Fruit fly (Drosophila melanogaster) whole organism, embryonic: Measurements from ENCODE around the gene CG5966.

Experiments used
- ATbp ChIP-seq: fragments of 200-800 bp; sonication (Bioruptor generic); optimal IDR thresholded peaks from 2 replicates; lab custom pipeline; 2017; ENCODE audit warnings: missing biosample characterization, mild to moderate bottlenecking, missing genetic modification characterization, missing genetic modification reagents
- Atf6 ChIP-seq: fragments of 200-800 bp; sonication (Bioruptor generic); IDR thresholded peaks from 2 replicates; pipeline ENCODE4 v1.3.6; 2022; ENCODE audit warnings: missing biosample characterization, missing genetic modification characterization
- Bdp1 ChIP-seq: fragments of 200-800 bp; sonication (Bioruptor generic); optimal IDR thresholded peaks from 3 replicates; lab custom pipeline; 2016; ENCODE audit warnings: missing biosample characterization, missing genetic modification characterization
- Bgb ChIP-seq: fragments of 200-800 bp; sonication (Bioruptor generic); IDR thresholded peaks from 2 replicates; pipeline ENCODE4 v1.3.6; 2022; ENCODE audit warnings: missing biosample characterization, missing genetic modification characterization; ENCODE audit not compliant: partially characterized antibody
- Blimp-1 ChIP-seq: fragments of 200-800 bp; sonication (Bioruptor generic); optimal IDR thresholded peaks from 3 replicates; lab custom pipeline; 2018; ENCODE audit warnings: missing biosample characterization, missing genetic modification characterization, mild to moderate bottlenecking, moderate library complexity, missing genetic modification reagents
- CG10462 ChIP-seq: fragments of 200-800 bp; sonication (Bioruptor generic); optimal IDR thresholded peaks from 2 replicates; lab custom pipeline; 2016; ENCODE audit warnings: missing biosample characterization, missing genetic modification characterization
- CG10543 ChIP-seq: fragments of 200-800 bp; sonication (Bioruptor generic); optimal IDR thresholded peaks from 3 replicates; lab custom pipeline; 2017; ENCODE audit warnings: missing biosample characterization, mild to moderate bottlenecking, missing genetic modification characterization, moderate library complexity
- CG11560 ChIP-seq: fragments of 200-800 bp; sonication (Bioruptor generic); IDR thresholded peaks from 3 replicates; pipeline ENCODE4 v1.3.6; 2022; ENCODE audit warnings: missing biosample characterization, missing genetic modification characterization
- CG1603 ChIP-seq: fragments of 200-800 bp; sonication (Bioruptor generic); optimal IDR thresholded peaks from 2 replicates; lab custom pipeline; 2019; ENCODE audit warnings: missing biosample characterization, mild to moderate bottlenecking, missing genetic modification characterization, moderate library complexity
- CG17568 ChIP-seq: fragments of 200-800 bp; sonication (Bioruptor generic); optimal IDR thresholded peaks from 2 replicates; lab custom pipeline; 2018; ENCODE audit warnings: missing biosample characterization, mild to moderate bottlenecking, missing genetic modification characterization, moderate library complexity
- CG17612 ChIP-seq: fragments of 200-800 bp; sonication (Bioruptor generic); IDR thresholded peaks from 2 replicates; pipeline ENCODE4 v1.3.6; 2022; ENCODE audit warnings: missing biosample characterization, missing genetic modification characterization
- CG1792 ChIP-seq: fragments of 200-800 bp; sonication (Bioruptor generic); optimal IDR thresholded peaks from 2 replicates; lab custom pipeline; 2016; ENCODE audit warnings: missing biosample characterization, missing genetic modification characterization
- CG2129 ChIP-seq: fragments of 200-800 bp; sonication (Bioruptor generic); IDR thresholded peaks from 2 replicates; pipeline ENCODE4 v1.3.6; 2022; ENCODE audit warnings: missing biosample characterization, missing genetic modification characterization; ENCODE audit not compliant: partially characterized antibody
- CG30431 ChIP-seq: fragments of 200-800 bp; sonication (Bioruptor generic); optimal IDR thresholded peaks from 2 replicates; lab custom pipeline; 2017; ENCODE audit warnings: missing biosample characterization, missing genetic modification characterization
- CG3065 ChIP-seq: fragments of 200-800 bp; sonication (Bioruptor generic); optimal IDR thresholded peaks from 2 replicates; lab custom pipeline; 2016; ENCODE audit warnings: missing biosample characterization, missing genetic modification characterization
- CG32772 ChIP-seq: fragments of 200-800 bp; sonication (Bioruptor generic); IDR thresholded peaks from 2 replicates; pipeline ENCODE4 v1.3.6; 2022; ENCODE audit warnings: missing biosample characterization, missing genetic modification characterization
- CG3281 ChIP-seq: fragments of 200-800 bp; sonication (Bioruptor generic); optimal IDR thresholded peaks from 3 replicates; lab custom pipeline; 2017; ENCODE audit warnings: missing biosample characterization, mild to moderate bottlenecking, missing genetic modification characterization
- CG4360 ChIP-seq: fragments of 200-800 bp; sonication (Bioruptor generic); IDR thresholded peaks from 2 replicates; pipeline ENCODE4 v1.3.6; 2022; ENCODE audit warnings: missing biosample characterization, missing genetic modification characterization
- CG6654 ChIP-seq: fragments of 200-800 bp; sonication (Bioruptor generic); optimal IDR thresholded peaks from 2 replicates; lab custom pipeline; 2017; ENCODE audit warnings: missing biosample characterization, mild to moderate bottlenecking, missing genetic modification characterization
- CG7745 ChIP-seq: fragments of 200-800 bp; sonication (Bioruptor generic); optimal IDR thresholded peaks from 2 replicates; lab custom pipeline; 2018; ENCODE audit warnings: missing biosample characterization, mild to moderate bottlenecking, missing genetic modification characterization, moderate library complexity
- CG8089 ChIP-seq: fragments of 200-800 bp; sonication (Bioruptor generic); optimal IDR thresholded peaks from 3 replicates; lab custom pipeline; 2016; ENCODE audit warnings: missing biosample characterization, missing genetic modification characterization
- CG8290 ChIP-seq, 3 experiments: fragments of 200-800 bp; sonication (Bioruptor generic); optimal IDR thresholded peaks; 2 replicates each; lab custom pipeline; 2016 to 2019; ENCODE audit warnings: missing biosample characterization in 3 of 3, missing genetic modification characterization in 3 of 3, mild to moderate bottlenecking in 2 of 3, moderate library complexity in 1 of 3
- CG8359 ChIP-seq: fragments of 200-800 bp; sonication (Bioruptor generic); optimal IDR thresholded peaks from 2 replicates; lab custom pipeline; 2017; ENCODE audit warnings: missing biosample characterization, mild to moderate bottlenecking, missing genetic modification characterization, borderline replicate concordance
- CG9215 ChIP-seq: fragments of 200-800 bp; sonication (Bioruptor generic); IDR thresholded peaks from 2 replicates; pipeline ENCODE4 v1.3.6; 2022; ENCODE audit warnings: missing biosample characterization, missing genetic modification characterization
- CoRest ChIP-seq: fragments of 200-800 bp; sonication (Bioruptor generic); optimal IDR thresholded peaks from 3 replicates; lab custom pipeline; 2018; ENCODE audit warnings: missing biosample characterization, mild to moderate bottlenecking, missing genetic modification characterization, moderate library complexity
- D ChIP-seq, 2 experiments: fragments of 200-800 bp in 1 of 2; fragments of >200 bp in 1 of 2; sonication (Bioruptor generic) in 1 of 2; optimal IDR thresholded peaks; 2 replicates in 1 of 2; 3 replicates in 1 of 2; lab custom pipeline; 2017; ENCODE audit warnings: mild to moderate bottlenecking in 1 of 2, missing biosample characterization in 1 of 2, missing genetic modification characterization in 1 of 2, missing genetic modification reagents in 1 of 2
- Doc3 ChIP-seq: fragments of 200-800 bp; sonication (Bioruptor generic); IDR thresholded peaks from 3 replicates; pipeline ENCODE4 v1.3.6; 2022; ENCODE audit warnings: missing biosample characterization, missing genetic modification characterization; ENCODE audit not compliant: partially characterized antibody
- Elba2 ChIP-seq: fragments of 200-800 bp; sonication (Bioruptor generic); optimal IDR thresholded peaks from 3 replicates; lab custom pipeline; 2016; ENCODE audit warnings: missing biosample characterization, missing genetic modification characterization
- HLH3B ChIP-seq: fragments of 200-800 bp; sonication (Bioruptor generic); IDR thresholded peaks from 2 replicates; pipeline ENCODE4 v1.3.6; 2022; ENCODE audit warnings: missing biosample characterization, missing genetic modification characterization
- Max ChIP-seq: fragments of 200-800 bp; sonication (Bioruptor generic); optimal IDR thresholded peaks from 2 replicates; lab custom pipeline; 2016; ENCODE audit warnings: missing biosample characterization, mild to moderate bottlenecking, missing genetic modification characterization
- Mrtf ChIP-seq: fragments of 200-800 bp; sonication (Bioruptor generic); IDR thresholded peaks from 3 replicates; pipeline ENCODE4 v1.3.6; 2022; ENCODE audit warnings: missing biosample characterization, missing genetic modification characterization
- Rx ChIP-seq: fragments of 200-800 bp; sonication (Bioruptor generic); IDR thresholded peaks from 2 replicates; pipeline ENCODE4 v1.3.6; 2022; ENCODE audit warnings: missing biosample characterization, missing genetic modification characterization
- Stat92E ChIP-seq, 3 experiments: fragments of >200 bp in 2 of 3; fragments of 200-800 bp in 1 of 3; sonication (Bioruptor generic) in 1 of 3; optimal IDR thresholded peaks; 2 replicates each; lab custom pipeline; 2017 to 2019; ENCODE audit warnings: missing biosample characterization in 3 of 3, missing genetic modification characterization in 3 of 3, mild to moderate bottlenecking in 1 of 3, moderate library complexity in 1 of 3
- al ChIP-seq: fragments of 200-800 bp; sonication (Bioruptor generic); IDR thresholded peaks from 2 replicates; pipeline ENCODE4 v1.3.6; 2022; ENCODE audit warnings: missing biosample characterization, missing genetic modification characterization
- ash1 ChIP-seq: fragments of 200-800 bp; sonication (Bioruptor generic); optimal IDR thresholded peaks from 2 replicates; lab custom pipeline; 2018; ENCODE audit warnings: missing biosample characterization, mild to moderate bottlenecking, missing genetic modification characterization
- ato ChIP-seq: fragments of 200-800 bp; sonication (Bioruptor generic); IDR thresholded peaks from 2 replicates; pipeline ENCODE4 v1.3.6; 2022; ENCODE audit warnings: missing biosample characterization, missing genetic modification characterization; ENCODE audit not compliant: partially characterized antibody
- bigmax ChIP-seq: fragments of 200-800 bp; sonication (Bioruptor generic); optimal IDR thresholded peaks from 2 replicates; lab custom pipeline; 2018; ENCODE audit warnings: missing biosample characterization, mild to moderate bottlenecking, missing genetic modification characterization
- chif ChIP-seq, 2 experiments: fragments of 200-800 bp; sonication (Bioruptor generic); optimal IDR thresholded peaks; 3 replicates each; lab custom pipeline; 2016; ENCODE audit warnings: missing biosample characterization in 2 of 2, missing genetic modification characterization in 2 of 2
- ftz-f1 ChIP-seq: fragments of 200-800 bp; sonication (Bioruptor generic); optimal IDR thresholded peaks from 2 replicates; lab custom pipeline; 2016; ENCODE audit warnings: missing biosample characterization, missing genetic modification characterization
- gsb ChIP-seq: fragments of 200-800 bp; sonication (Bioruptor generic); IDR thresholded peaks from 2 replicates; pipeline ENCODE4 v1.3.6; 2022; ENCODE audit warnings: missing biosample characterization, missing genetic modification characterization
- mirr ChIP-seq: fragments of 200-800 bp; sonication (Bioruptor generic); optimal IDR thresholded peaks from 3 replicates; lab custom pipeline; 2018; ENCODE audit warnings: missing biosample characterization, mild to moderate bottlenecking, missing genetic modification characterization
- org-1 ChIP-seq: fragments of 200-800 bp; sonication (Bioruptor generic); optimal IDR thresholded peaks from 2 replicates; lab custom pipeline; 2017; ENCODE audit warnings: missing biosample characterization, missing genetic modification characterization
- sisA ChIP-seq: fragments of 200-800 bp; sonication (Bioruptor generic); IDR thresholded peaks from 2 replicates; pipeline ENCODE4 v1.3.6; 2022; ENCODE audit warnings: missing biosample characterization, missing genetic modification characterization
- sna ChIP-seq: fragments of 200-800 bp; sonication (Bioruptor generic); IDR thresholded peaks from 2 replicates; pipeline ENCODE4 v1.3.6; 2022; ENCODE audit warnings: missing biosample characterization, missing genetic modification characterization; ENCODE audit not compliant: partially characterized antibody
- sqz ChIP-seq: fragments of 200-800 bp; sonication (Bioruptor generic); optimal IDR thresholded peaks from 3 replicates; lab custom pipeline; 2018; ENCODE audit warnings: missing biosample characterization, mild to moderate bottlenecking, missing genetic modification characterization
- stwl ChIP-seq: fragments of 200-800 bp; sonication (Bioruptor generic); optimal IDR thresholded peaks from 3 replicates; lab custom pipeline; 2018; ENCODE audit warnings: missing biosample characterization, mild to moderate bottlenecking, missing genetic modification characterization, moderate library complexity
- sug ChIP-seq: fragments of 200-800 bp; optimal IDR thresholded peaks from 2 replicates; lab custom pipeline; 2019; ENCODE audit warnings: missing biosample characterization, mild to moderate bottlenecking, missing genetic modification characterization, moderate library complexity
- trem ChIP-seq: fragments of 200-800 bp; optimal IDR thresholded peaks from 3 replicates; lab custom pipeline; 2019; ENCODE audit warnings: missing biosample characterization, mild to moderate bottlenecking, missing genetic modification characterization, moderate library complexity
- zfh1 ChIP-seq: fragments of 200-800 bp; sonication (Bioruptor generic); IDR thresholded peaks from 3 replicates; pipeline ENCODE4 v1.3.6; 2022; ENCODE audit warnings: missing biosample characterization, missing genetic modification characterization

Gene CG5966

dm6 chrX:5972030-5972429 lies 16.6 kb upstream of the CG5966 start (continued):
- TF ChIP-seq sisA (GFP tag; lab: Robert Waterston, UW) (peak; percentile 59; the same call in 1 of the 2 replicates), Bdp1 (GFP tag; lab: Kevin White, UChicago) (no peak), zfh1 (peak; percentile 80), Rx (GFP tag; lab: Robert Waterston, UW) (peak; percentile 36; the same call in 1 of the 2 replicates), ash1 (GFP tag; lab: Kevin White, UChicago) (no peak), stwl (no peak), CG30431 (GFP tag; lab: Kevin White, UChicago) (peak; percentile 44), CG3281 (GFP tag; lab: Kevin White, UChicago) (no peak), CG4360 (GFP tag; lab: Robert Waterston, UW) (peak; percentile 77), Elba2 (GFP tag; lab: Kevin White, UChicago) (no peak), sna (no peak), CG11560 (tag; lab: Robert Waterston, UW) (no peak), CG2129 (GFP tag; lab: Robert Waterston, UW) (no peak), CG3065 (GFP tag; lab: Kevin White, UChicago) (no peak), CG10462 (no peak), Stat92E (GFP tag; optimal IDR thresholded peaks at IDR 0.05; lab: Kevin White, UChicago) (no peak), gsb (GFP tag; lab: Robert Waterston, UW) (no peak), Max (no peak), Doc3 (GFP tag; lab: Robert Waterston, UW) (no peak), org-1 (GFP tag; lab: Kevin White, UChicago) (no peak), trem (tag; lab: Kevin White, UChicago) (no peak), sqz (GFP tag; lab: Kevin White, UChicago) (no peak), Mrtf (GFP tag; lab: Robert Waterston, UW) (no peak; the same call in 2 of the 3 replicates), CG10543 (GFP tag; lab: Kevin White, UChicago) (no peak), al (GFP tag; lab: Robert Waterston, UW) (no peak), CG6654 (no peak), bigmax (no peak), HLH3B (GFP tag; lab: Robert Waterston, UW) (peak; percentile 63), D (optimal IDR thresholded peaks at IDR 0.05; lab: Kevin White, UChicago) (no peak), D (GFP tag; optimal IDR thresholded peaks at IDR 0.05; lab: Kevin White, UChicago) (peak; percentile 45), sug (tag; lab: Kevin White, UChicago) (no peak), ATbp (GFP tag; lab: Kevin White, UChicago) (peak; percentile 41), CG7745 (tag; lab: Kevin White, UChicago) (no peak), CG8089 (GFP tag; lab: Kevin White, UChicago) (peak; percentile 17), CG8359 (no peak), CG9215 (GFP tag; lab: Robert Waterston, UW) (no peak), CG1603 (tag; lab: Kevin White, UChicago) (peak; percentile 67), ato (GFP tag; lab: Robert Waterston, UW) (no peak), CG17612 (GFP tag; lab: Robert Waterston, UW) (no peak), Bgb (GFP tag; lab: Robert Waterston, UW) (no peak), ftz-f1 (GFP tag; lab: Kevin White, UChicago) (no peak), chif (GFP tag; optimal IDR thresholded peaks at IDR 0.05; lab: Kevin White, UChicago) (peak; percentile 5 to 55), CoRest (peak; percentile 10), CG8290 (GFP tag; optimal IDR thresholded peaks at IDR 0.05; lab: Kevin White, UChicago) (no peak), CG8290 (tag; optimal IDR thresholded peaks at IDR 0.05; lab: Kevin White, UChicago) (peak in 1 of 2 experiments; percentile 20), CG32772 (GFP tag; lab: Robert Waterston, UW) (peak; percentile 70), mirr (GFP tag; lab: Kevin White, UChicago) (no peak), Atf6 (GFP tag; lab: Robert Waterston, UW) (0 out of 2 replicates have a peak, but pooled peaks have one; percentile 19), CG17568 (no peak), CG1792 (GFP tag; lab: Kevin White, UChicago) (no peak), Blimp-1 (peak; percentile 39)
